Worm (Caenorhabditis elegans) whole organism, L4 larva: Measurements from ENCODE around the gene F42C5.3.

ENCODE experiments used
- Y105C5A.15 ChIP-seq: fragments of 200-800 bp; sonication (Bioruptor generic); IDR thresholded peaks from 2 replicates; pipeline ENCODE4 v1.3.6; 2022; ENCODE audit warnings: missing genetic modification characterization, missing compliant biosample characterization
- Y75B8A.6 ChIP-seq: fragments of 200-800 bp; sonication (Bioruptor generic); IDR thresholded peaks from 2 replicates; pipeline ENCODE4 v1.3.6; 2022; ENCODE audit warnings: missing genetic modification reagents, missing genetic modification characterization, missing compliant biosample characterization
- ama-1 ChIP-seq: fragments of 150-350 bp; optimal IDR thresholded peaks from 2 replicates; lab custom pipeline; 2014; ENCODE audit warnings: inconsistent platforms, mixed read lengths
- ceh-32 ChIP-seq: sonication (generic microtip); optimal IDR thresholded peaks from 2 replicates; lab custom pipeline; 2016; ENCODE audit warnings: mild to moderate bottlenecking, missing genetic modification characterization, missing compliant biosample characterization; ENCODE audit not compliant: poor library complexity
- lin-13 ChIP-seq: fragments of 150-350 bp; optimal IDR thresholded peaks from 2 replicates; lab custom pipeline; 2014; ENCODE audit warnings: missing biosample characterization, missing genetic modification reagents, missing genetic modification characterization
- lsy-2 ChIP-seq, 2 experiments: fragments of 150-350 bp in 1 of 2; sonication (generic microtip) in 1 of 2; optimal IDR thresholded peaks; 2 replicates each; lab custom pipeline; 2014 to 2017; ENCODE audit warnings: missing biosample characterization in 2 of 2, missing genetic modification characterization in 2 of 2
- nhr-28 ChIP-seq: fragments of 150-350 bp; optimal IDR thresholded peaks from 2 replicates; lab custom pipeline; 2014; ENCODE audit warnings: missing biosample characterization, missing genetic modification characterization

DNA sequence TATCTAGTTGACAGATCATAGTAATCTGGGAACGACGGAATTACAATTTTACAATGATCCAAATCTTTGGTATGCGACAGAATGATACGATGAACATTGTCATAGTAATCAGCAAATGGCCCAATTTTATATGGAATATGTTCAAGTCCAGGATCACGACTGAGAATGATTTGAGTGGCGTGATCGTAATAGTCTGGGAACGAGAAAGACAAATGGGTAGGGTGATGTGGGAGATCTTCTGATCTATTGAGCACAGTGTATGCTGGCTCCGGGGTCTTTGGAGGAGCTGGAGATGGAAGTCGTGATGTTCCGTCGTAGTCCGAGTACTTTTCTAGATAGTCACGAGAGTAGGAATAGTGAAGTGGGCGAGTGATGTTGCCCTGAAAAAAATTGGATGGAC, 36.5 kb upstream of the F42C5.3 start:
- no peak for TF ChIP-seq ama-1
- TF ChIP-seq Y75B8A.6 (GFP tag; lab: Robert Waterston, UW): no peak
- TF ChIP-seq ceh-32 (tag; lab: Kevin White, UChicago): no peak
- no peak for TF ChIP-seq nhr-28 (tag; lab: Kevin White, UChicago)
- no peak for TF ChIP-seq lsy-2 (tag; optimal IDR thresholded peaks at IDR 0.05; lab: Kevin White, UChicago)
- no peak for TF ChIP-seq Y105C5A.15 (GFP tag; lab: Robert Waterston, UW)
- no peak for TF ChIP-seq lin-13 (GFP tag; lab: Kevin White, UChicago)
